Fruit fly (Drosophila melanogaster): ENCODE measurements around the gene nkd.

Gene nkd

DNA sequence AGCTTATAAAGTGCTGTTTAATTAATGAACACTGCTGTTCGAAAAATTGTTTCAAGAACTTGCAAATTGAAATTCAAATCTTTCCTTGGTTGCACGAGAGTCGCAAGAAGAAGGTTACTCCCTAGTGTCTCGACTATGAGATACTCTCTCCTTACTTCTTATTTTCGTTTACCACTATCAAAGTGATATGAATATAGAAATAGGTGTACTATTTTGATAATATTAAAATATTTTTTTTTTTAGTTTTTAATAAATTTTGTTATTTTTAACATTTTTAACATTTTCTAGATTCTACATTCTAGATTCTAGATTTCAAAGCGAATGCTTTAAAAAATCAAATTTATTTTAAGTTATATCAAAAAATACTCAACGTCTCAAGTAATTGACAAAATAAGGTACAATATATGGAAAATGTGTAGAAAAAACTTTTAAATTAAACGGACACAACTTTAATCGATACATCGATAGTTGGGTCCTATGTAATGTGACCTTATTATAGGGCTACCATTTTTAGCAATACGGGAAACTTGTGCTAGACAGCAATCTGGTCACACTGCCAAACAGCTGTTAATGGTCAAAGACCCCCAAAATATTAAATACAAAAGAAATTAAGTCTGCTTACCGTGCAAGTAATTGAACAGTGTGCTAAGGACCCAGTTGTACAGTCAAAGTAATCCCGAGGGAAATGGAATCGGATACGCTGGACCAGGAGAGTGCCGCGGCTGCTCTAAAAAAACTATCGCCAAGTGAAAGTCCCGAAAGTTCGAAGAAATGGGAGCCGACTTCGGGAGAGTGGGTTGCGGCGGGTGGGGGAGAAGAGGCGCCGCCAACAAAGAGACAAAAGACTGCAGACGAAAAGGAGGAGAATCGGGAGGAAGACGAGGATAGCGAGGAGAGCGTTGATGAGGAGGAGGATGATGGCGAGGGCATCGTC is 47.1 kb upstream of the nkd start, which contains the start of gene MESR6 (continued):
- TF ChIP-seq CG6272 (GFP tag; IDR thresholded peaks at IDR 0.05) (no peak), bigmax (GFP tag; optimal IDR thresholded peaks at IDR 0.05) (no peak), CG11723 (GFP tag; optimal IDR thresholded peaks at IDR 0.05) (no peak), ind (GFP tag; optimal IDR thresholded peaks at IDR 0.05) (no peak), crp (GFP tag; optimal IDR thresholded peaks at IDR 0.05) (peak; percentile 81 to 98), twi (tag; optimal IDR thresholded peaks at IDR 0.05) (peak; percentile 12), chn (GFP tag; optimal IDR thresholded peaks at IDR 0.05) (no peak), D19A (tag; optimal IDR thresholded peaks at IDR 0.05) (peak; percentile 89), chm (GFP tag; IDR thresholded peaks at IDR 0.05) (no peak), mld (GFP tag; IDR thresholded peaks at IDR 0.05; ENCODE audit: partially characterized antibody) (peak; percentile 51; the same call in 1 of the 3 replicates), CG10543 (GFP tag; optimal IDR thresholded peaks at IDR 0.05) (no peak), Hr78 (GFP tag; optimal IDR thresholded peaks at IDR 0.05) (no peak), lilli (GFP tag; optimal IDR thresholded peaks at IDR 0.05) (no peak), peb (GFP tag; IDR thresholded peaks at IDR 0.05) (no peak), gfzf (GFP tag; optimal IDR thresholded peaks at IDR 0.05) (peak; percentile 94), Eip74EF (GFP tag; optimal IDR thresholded peaks at IDR 0.05) (no peak), Asciz (GFP tag; optimal IDR thresholded peaks at IDR 0.05) (peak; percentile 44), CG15479 (GFP tag; optimal IDR thresholded peaks at IDR 0.05) (no peak), dysf (GFP tag; IDR thresholded peaks at IDR 0.05) (no peak; the same call in 2 of the 3 replicates), Pdp1 (GFP tag; optimal IDR thresholded peaks at IDR 0.05) (peak in 1 of 2 experiments; percentile 28), p53 (GFP tag; optimal IDR thresholded peaks at IDR 0.05) (no peak), HLH54F (GFP tag; optimal IDR thresholded peaks at IDR 0.05) (no peak), CG4854 (GFP tag; optimal IDR thresholded peaks at IDR 0.05) (no peak), h (optimal IDR thresholded peaks at IDR 0.05) (no peak), CG3065 (GFP tag; optimal IDR thresholded peaks at IDR 0.05) (no peak), trh (GFP tag; optimal IDR thresholded peaks at IDR 0.05) (no peak), tx (GFP tag; optimal IDR thresholded peaks at IDR 0.05) (no peak), CG15269 (tag; optimal IDR thresholded peaks at IDR 0.05) (peak; percentile 59), insv (GFP tag; optimal IDR thresholded peaks at IDR 0.05) (peak in 1 of 2 experiments; percentile 24), Dbx (GFP tag; IDR thresholded peaks at IDR 0.05) (no peak), Elba2 (GFP tag; optimal IDR thresholded peaks at IDR 0.05) (no peak), CG4707 (GFP tag; optimal IDR thresholded peaks at IDR 0.05) (no peak), mirr (GFP tag; optimal IDR thresholded peaks at IDR 0.05) (no peak), CG2678 (tag; optimal IDR thresholded peaks at IDR 0.05) (peak; percentile 33), eve (GFP tag; optimal IDR thresholded peaks at IDR 0.05) (no peak), run (tag; optimal IDR thresholded peaks at IDR 0.05) (no peak), kni (GFP tag; optimal IDR thresholded peaks at IDR 0.05) (no peak), CG30403 (GFP tag; optimal IDR thresholded peaks at IDR 0.05) (peak; percentile 31), gem (tag; optimal IDR thresholded peaks at IDR 0.05) (peak; percentile 61), ham (GFP tag; IDR thresholded peaks at IDR 0.05) (no peak), lbe (GFP tag; optimal IDR thresholded peaks at IDR 0.05) (peak; percentile 21), Drgx (GFP tag; IDR thresholded peaks at IDR 0.05) (no peak), nerfin-2 (GFP tag; IDR thresholded peaks at IDR 0.05; ENCODE audit: partially characterized antibody) (no peak), Trl (optimal IDR thresholded peaks at IDR 0.05) (no peak), Trl (GFP tag; optimal IDR thresholded peaks at IDR 0.05) (no peak), CG12219 (GFP tag; optimal IDR thresholded peaks at IDR 0.05) (no peak), CG8281 (tag; optimal IDR thresholded peaks at IDR 0.05) (no peak), CG10147 (GFP tag; optimal IDR thresholded peaks at IDR 0.05) (peak; percentile 28)
